Fruit fly (Drosophila melanogaster): ENCODE measurements around the gene ND-13B.

ND-13B gene

DNA sequence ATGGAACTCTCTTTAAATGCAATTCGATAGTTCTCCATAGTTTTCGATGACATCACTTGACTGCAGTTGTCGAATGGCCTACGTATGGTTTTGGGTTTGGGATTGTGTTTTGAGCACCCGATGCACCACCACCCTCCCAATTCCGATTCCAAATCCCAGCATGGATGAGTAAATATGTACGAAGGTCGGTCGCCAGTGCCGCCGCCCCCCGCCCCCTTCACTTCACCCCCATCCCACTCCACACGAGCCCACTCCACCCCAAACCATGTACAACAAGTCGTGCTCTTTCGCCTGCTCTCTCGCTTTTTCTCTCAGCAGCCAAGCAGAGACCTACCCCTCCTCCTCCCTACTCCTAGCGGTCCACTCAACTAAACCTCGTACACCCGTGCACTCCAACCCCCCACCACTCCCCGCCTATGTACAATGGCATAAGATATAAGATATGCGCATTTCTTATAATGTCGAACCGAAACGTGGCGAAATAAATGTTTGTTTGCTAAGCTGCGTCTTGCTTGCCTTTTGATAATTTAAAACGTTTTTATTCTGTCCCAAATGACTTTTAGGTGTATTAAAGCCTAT is 13.1 kb downstream of the ND-13B start (continued):
- TF ChIP-seq schlank (tag; optimal IDR thresholded peaks at IDR 0.05) = no peak
- TF ChIP-seq sqz (GFP tag; optimal IDR thresholded peaks at IDR 0.05) = no peak
- TF ChIP-seq CG8359 (GFP tag; optimal IDR thresholded peaks at IDR 0.05; ENCODE audit: borderline replicate concordance) = no peak
- peak; percentile 49; the same call in 1 of the 3 replicates for TF ChIP-seq ci (GFP tag; IDR thresholded peaks at IDR 0.05)
- TF ChIP-seq Sry-β (GFP tag; optimal IDR thresholded peaks at IDR 0.05) = no peak
- no peak for TF ChIP-seq fd96Cb (tag; optimal IDR thresholded peaks at IDR 0.05)
- TF ChIP-seq sob (GFP tag; IDR thresholded peaks at IDR 0.05) = peak; percentile 39
- no peak for TF ChIP-seq danr (GFP tag; IDR thresholded peaks at IDR 0.05)
- no peak for TF ChIP-seq dmrt99B (tag; optimal IDR thresholded peaks at IDR 0.05)
- TF ChIP-seq CG13775 (GFP tag; optimal IDR thresholded peaks at IDR 0.05) = no peak
- TF ChIP-seq cwo (GFP tag; optimal IDR thresholded peaks at IDR 0.05) = no peak
- TF ChIP-seq Hand (GFP tag; optimal IDR thresholded peaks at IDR 0.05) = no peak
- peak; percentile 31 for TF ChIP-seq CG10543 (GFP tag; optimal IDR thresholded peaks at IDR 0.05)
- no peak for TF ChIP-seq Dp (GFP tag; optimal IDR thresholded peaks at IDR 0.05)
- TF ChIP-seq Hey (tag; optimal IDR thresholded peaks at IDR 0.05) = peak; percentile 7
- TF ChIP-seq CG10267 (tag; optimal IDR thresholded peaks at IDR 0.05) = no peak
- no peak for TF ChIP-seq CG4328 (GFP tag; optimal IDR thresholded peaks at IDR 0.05)
- TF ChIP-seq zfh2 (GFP tag; optimal IDR thresholded peaks at IDR 0.05) = no peak
- no peak for TF ChIP-seq CG2202 (tag; optimal IDR thresholded peaks at IDR 0.05)
- no peak for TF ChIP-seq gsb (GFP tag; IDR thresholded peaks at IDR 0.05)
- no peak for TF ChIP-seq tgo (GFP tag; IDR thresholded peaks at IDR 0.05)
- TF ChIP-seq caup (GFP tag; optimal IDR thresholded peaks at IDR 0.05; ENCODE audit: severe bottlenecking) = no peak
- TF ChIP-seq jing (GFP tag; optimal IDR thresholded peaks at IDR 0.05) = no peak
- no peak for TF ChIP-seq CG9437 (GFP tag; optimal IDR thresholded peaks at IDR 0.05)
- no peak for TF ChIP-seq CG1024 (GFP tag; IDR thresholded peaks at IDR 0.05)
- TF ChIP-seq CG15514 (GFP tag; optimal IDR thresholded peaks at IDR 0.05) = peak; percentile 35
- TF ChIP-seq Neu2 (GFP tag; optimal IDR thresholded peaks at IDR 0.05; ENCODE audit: borderline replicate concordance) = no peak
- TF ChIP-seq ham (GFP tag; IDR thresholded peaks at IDR 0.05) = no peak
- TF ChIP-seq CG17802 (tag; optimal IDR thresholded peaks at IDR 0.05) = no peak
- no peak for TF ChIP-seq tap (tag; optimal IDR thresholded peaks at IDR 0.05)
- TF ChIP-seq Hmr (GFP tag; optimal IDR thresholded peaks at IDR 0.05) = no peak
- no peak for TF ChIP-seq jumu (GFP tag; optimal IDR thresholded peaks at IDR 0.05)
- TF ChIP-seq p53 (GFP tag; optimal IDR thresholded peaks at IDR 0.05) = no peak
- no peak for TF ChIP-seq mld (GFP tag; IDR thresholded peaks at IDR 0.05; ENCODE audit: partially characterized antibody)
- TF ChIP-seq org-1 (GFP tag; optimal IDR thresholded peaks at IDR 0.05) = no peak
- no peak for TF ChIP-seq nau (GFP tag; optimal IDR thresholded peaks at IDR 0.05)
- no peak for TF ChIP-seq Sin3A (optimal IDR thresholded peaks at IDR 0.05)
- TF ChIP-seq Hr51 (GFP tag; optimal IDR thresholded peaks at IDR 0.05) = no peak
- no peak for TF ChIP-seq hkb (optimal IDR thresholded peaks at IDR 0.05)
- no peak for TF ChIP-seq hkb (GFP tag; IDR thresholded peaks at IDR 0.05)
- no peak for TF ChIP-seq esg (GFP tag; conservative IDR thresholded peaks at IDR 0.05)
- no peak for TF ChIP-seq CG12219 (GFP tag; optimal IDR thresholded peaks at IDR 0.05)
- TF ChIP-seq dati (GFP tag; IDR thresholded peaks at IDR 0.05) = no peak
- TF ChIP-seq run (tag; optimal IDR thresholded peaks at IDR 0.05) = no peak
- no peak for TF ChIP-seq CG1603 (tag; optimal IDR thresholded peaks at IDR 0.05)
- TF ChIP-seq CG17186 (GFP tag; optimal IDR thresholded peaks at IDR 0.05) = no peak
- TF ChIP-seq h (optimal IDR thresholded peaks at IDR 0.05) = no peak
- TF ChIP-seq Myb (GFP tag; optimal IDR thresholded peaks at IDR 0.05) = no peak
- no peak for TF ChIP-seq CG17385 (GFP tag; optimal IDR thresholded peaks at IDR 0.05)
- TF ChIP-seq kni (GFP tag; optimal IDR thresholded peaks at IDR 0.05) = peak; percentile 56
- TF ChIP-seq CG3995 (GFP tag; optimal IDR thresholded peaks at IDR 0.05) = no peak
